Worm (Caenorhabditis elegans) whole organism, midembryonic: ENCODE data around the gene nphp-1.

Source experiments
- flt-1 ChIP-seq: fragments of 200-800 bp; sonication (Bioruptor generic); IDR thresholded peaks from 2 replicates; pipeline ENCODE4 v1.3.6; 2022; ENCODE audit warnings: missing genetic modification characterization, missing compliant biosample characterization
- med-1 ChIP-seq: sonication (generic microtip); optimal IDR thresholded peaks from 2 replicates; lab custom pipeline; 2017; ENCODE audit warnings: missing genetic modification characterization, mild to moderate bottlenecking, missing compliant biosample characterization, antibody characterized with exemption, missing genetic modification reagents; ENCODE audit not compliant: insufficient read depth
- ztf-23 ChIP-seq: fragments of 200-800 bp; sonication (Bioruptor generic); IDR thresholded peaks from 2 replicates; pipeline ENCODE4 v1.3.6; 2022; ENCODE audit warnings: missing genetic modification reagents, missing genetic modification characterization, missing compliant biosample characterization
- ztf-29 ChIP-seq: fragments of 200-800 bp; sonication (Bioruptor generic); IDR thresholded peaks from 2 replicates; pipeline ENCODE4 v1.3.6; 2022; ENCODE audit warnings: missing genetic modification reagents, missing genetic modification characterization, missing compliant biosample characterization

- TF ChIP-seq ztf-29 (GFP tag; lab: Robert Waterston, UW) = no peak
- no peak for TF ChIP-seq ztf-23 (GFP tag; lab: Robert Waterston, UW)
- TF ChIP-seq flt-1 = 0 out of 2 replicates have a peak, but pooled peaks have one; percentile 35
- no peak for TF ChIP-seq med-1 (GFP tag; lab: Kevin White, UChicago)
Observed at ce11 chrII:10662279-10662678, 10.2 kb upstream of the nphp-1 start.
